Worm (Caenorhabditis elegans) whole organism, L4/young adult: ENCODE measurements around the gene F55G1.6.

ENCODE experiments used
- dao-5 ChIP-seq: sonication (generic microtip); optimal IDR thresholded peaks from 2 replicates; lab custom pipeline; 2016; ENCODE audit warnings: missing genotype, missing genetic modification characterization, moderate library complexity, missing compliant biosample characterization
- him-1 ChIP-seq: sonication (generic microtip); optimal IDR thresholded peaks from 2 replicates; lab custom pipeline; 2016; ENCODE audit warnings: missing genotype, missing genetic modification reagents, missing genetic modification characterization, missing compliant biosample characterization

DNA sequence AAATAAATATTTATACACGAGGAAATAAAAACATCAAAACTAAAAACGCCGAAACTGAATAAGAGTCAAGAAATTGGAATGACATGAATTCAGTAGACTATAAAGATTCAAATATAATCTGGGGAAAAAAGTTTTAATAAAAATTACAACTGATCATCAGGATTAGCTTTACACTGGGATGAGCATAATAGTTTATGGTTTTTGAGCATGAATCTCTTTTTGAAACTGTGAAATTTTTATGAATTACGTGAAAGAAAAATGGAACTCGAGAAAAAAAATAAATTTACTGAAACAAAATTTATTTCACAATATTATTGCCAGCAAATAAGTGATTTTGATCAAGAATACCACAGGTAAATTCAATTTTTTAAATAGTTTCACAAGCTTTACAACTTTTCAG is 25.8 kb upstream of the F55G1.6 start, which contains the start of gene B0496.2:
- TF ChIP-seq him-1 (tag; lab: Kevin White, UChicago) = no peak
- no peak for TF ChIP-seq dao-5 (tag; lab: Kevin White, UChicago)
